Worm (Caenorhabditis elegans): ENCODE data around the gene F09E5.3.

DNA sequence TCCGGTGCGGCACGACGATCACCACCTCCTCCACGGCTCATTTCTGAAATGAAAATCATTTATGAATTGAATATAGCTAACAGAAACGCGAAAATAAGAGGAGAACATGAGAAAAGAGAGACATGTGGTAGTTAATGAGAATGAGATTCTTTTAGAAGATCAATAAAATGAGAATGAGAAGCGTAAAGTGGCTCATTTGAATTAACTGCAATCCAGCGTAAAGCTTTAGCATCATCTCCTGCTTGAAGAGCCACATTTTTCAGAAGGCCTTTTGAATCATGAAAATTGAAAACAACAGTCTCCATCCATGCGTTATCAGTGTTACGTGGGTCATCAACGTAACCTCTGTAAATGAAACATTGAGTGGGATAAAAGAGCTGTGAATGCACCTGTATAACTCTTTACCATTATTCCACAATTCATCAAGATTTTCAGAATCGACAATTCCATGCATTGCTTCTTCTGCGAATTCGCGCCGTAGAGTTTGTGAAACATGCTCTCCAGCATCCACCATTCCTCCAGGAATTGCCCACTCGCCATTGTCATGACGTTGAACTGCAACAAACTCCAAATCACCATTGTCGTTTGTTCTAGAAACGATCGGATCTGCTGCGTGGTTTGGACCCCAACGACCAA is 15.1 kb downstream of the F09E5.3 start, which contains the start of gene rsp-4:
- TF ChIP-seq F26F4.8 (GFP tag; conservative IDR thresholded peaks at IDR 0.05) (no peak), dpl-1 (GFP tag; optimal IDR thresholded peaks at IDR 0.05) (no peak), mep-1 (tag; optimal IDR thresholded peaks at IDR 0.05) (no peak), lin-15B (tag; optimal IDR thresholded peaks at IDR 0.05) (no peak), lin-29 (GFP tag; IDR thresholded peaks at IDR 0.05) (no peak), unc-39 (tag; optimal IDR thresholded peaks at IDR 0.05) (no peak), R02D3.7 (tag; optimal IDR thresholded peaks at IDR 0.05) (no peak), skn-1 (tag; optimal IDR thresholded peaks at IDR 0.05) (no peak), F44E2.7 (GFP tag; IDR thresholded peaks at IDR 0.05) (no peak), ctbp-1 (GFP tag; IDR thresholded peaks at IDR 0.05) (no peak), dmd-8 (GFP tag; IDR thresholded peaks at IDR 0.05) (no peak), saeg-2 (GFP tag; IDR thresholded peaks at IDR 0.05) (no peak)
